Fruit fly (Drosophila melanogaster) whole organism, embryonic: Measurements from ENCODE around the gene Prosalpha6T.

Experiments
- Bgb ChIP-seq: fragments of 200-800 bp; sonication (Bioruptor generic); IDR thresholded peaks from 2 replicates; pipeline ENCODE4 v1.3.6; 2022; ENCODE audit warnings: missing biosample characterization, missing genetic modification characterization; ENCODE audit not compliant: partially characterized antibody
- CG10267 ChIP-seq: fragments of 200-800 bp; sonication (Bioruptor generic); optimal IDR thresholded peaks from 2 replicates; lab custom pipeline; 2018; ENCODE audit warnings: missing biosample characterization, mild to moderate bottlenecking, missing genetic modification characterization, moderate library complexity
- CG11456 ChIP-seq: fragments of 200-800 bp; sonication (Bioruptor generic); IDR thresholded peaks from 3 replicates; pipeline ENCODE4 v1.3.6; 2022; ENCODE audit warnings: missing biosample characterization, missing genetic modification characterization
- CG11695 ChIP-seq: fragments of 200-800 bp; sonication (Bioruptor generic); IDR thresholded peaks from 3 replicates; pipeline ENCODE4 v1.3.6; 2022; ENCODE audit warnings: missing biosample characterization, missing genetic modification characterization
- CG12942 ChIP-seq: fragments of 200-800 bp; sonication (Bioruptor generic); optimal IDR thresholded peaks from 3 replicates; lab custom pipeline; 2016; ENCODE audit warnings: missing biosample characterization, missing genetic modification characterization
- CG14965 ChIP-seq: fragments of 200-800 bp; sonication (Bioruptor generic); optimal IDR thresholded peaks from 2 replicates; lab custom pipeline; 2016; ENCODE audit warnings: missing biosample characterization, missing genetic modification characterization, borderline replicate concordance
- CG2889 ChIP-seq: fragments of 200-800 bp; sonication (Bioruptor generic); IDR thresholded peaks from 3 replicates; pipeline ENCODE4 v1.3.6; 2022; ENCODE audit warnings: missing biosample characterization, missing genetic modification characterization
- CG31224 ChIP-seq: fragments of 200-800 bp; sonication (Bioruptor generic); IDR thresholded peaks from 2 replicates; pipeline ENCODE4 v1.3.6; 2022; ENCODE audit warnings: missing biosample characterization, missing genetic modification characterization
- CG32772 ChIP-seq: fragments of 200-800 bp; sonication (Bioruptor generic); IDR thresholded peaks from 2 replicates; pipeline ENCODE4 v1.3.6; 2022; ENCODE audit warnings: missing biosample characterization, missing genetic modification characterization
- CG4404 ChIP-seq: fragments of 200-800 bp; sonication (Bioruptor generic); IDR thresholded peaks from 2 replicates; pipeline ENCODE4 v1.3.6; 2022; ENCODE audit warnings: missing biosample characterization, missing genetic modification characterization
- CG4424 ChIP-seq: fragments of 200-800 bp; sonication (Bioruptor generic); optimal IDR thresholded peaks from 3 replicates; lab custom pipeline; 2016; ENCODE audit warnings: missing biosample characterization, missing genetic modification characterization
- CG4617 ChIP-seq: fragments of 200-800 bp; sonication (Bioruptor generic); optimal IDR thresholded peaks from 3 replicates; lab custom pipeline; 2016; ENCODE audit warnings: missing biosample characterization, missing genetic modification characterization, borderline replicate concordance
- CG4730 ChIP-seq: fragments of 200-800 bp; sonication (Bioruptor generic); IDR thresholded peaks from 2 replicates; pipeline ENCODE4 v1.3.6; 2022; ENCODE audit warnings: missing biosample characterization, missing genetic modification characterization
- CG6683 ChIP-seq: fragments of 200-800 bp; sonication (Bioruptor generic); optimal IDR thresholded peaks from 2 replicates; lab custom pipeline; 2017; ENCODE audit warnings: missing biosample characterization, mild to moderate bottlenecking, missing genetic modification characterization, missing genetic modification reagents
- CG6689 ChIP-seq: fragments of 200-800 bp; sonication (Bioruptor generic); IDR thresholded peaks from 2 replicates; pipeline ENCODE4 v1.3.6; 2022; ENCODE audit warnings: missing biosample characterization, missing genetic modification characterization
- CG7839 ChIP-seq: fragments of 200-800 bp; sonication (Bioruptor generic); optimal IDR thresholded peaks from 3 replicates; lab custom pipeline; 2018; ENCODE audit warnings: missing biosample characterization, mild to moderate bottlenecking, missing genetic modification characterization, moderate library complexity
- CG9437 ChIP-seq: fragments of 200-800 bp; sonication (Bioruptor generic); optimal IDR thresholded peaks from 2 replicates; lab custom pipeline; 2018; ENCODE audit warnings: missing biosample characterization, mild to moderate bottlenecking, missing genetic modification characterization
- CG9609 ChIP-seq: fragments of 200-800 bp; sonication (Bioruptor generic); optimal IDR thresholded peaks from 3 replicates; lab custom pipeline; 2016; ENCODE audit warnings: missing biosample characterization, missing genetic modification characterization
- CG9932 ChIP-seq: fragments of 200-800 bp; sonication (Bioruptor generic); IDR thresholded peaks from 2 replicates; pipeline ENCODE4 v1.3.6; 2022; ENCODE audit warnings: missing biosample characterization, missing genetic modification characterization
- CoRest ChIP-seq: fragments of 200-800 bp; sonication (Bioruptor generic); optimal IDR thresholded peaks from 3 replicates; lab custom pipeline; 2018; ENCODE audit warnings: missing biosample characterization, mild to moderate bottlenecking, missing genetic modification characterization, moderate library complexity
- Doc2 ChIP-seq: fragments of 200-800 bp; sonication (Bioruptor generic); IDR thresholded peaks from 2 replicates; pipeline ENCODE4 v1.3.6; 2022; ENCODE audit warnings: missing biosample characterization, missing genetic modification characterization
- Elba2 ChIP-seq: fragments of 200-800 bp; sonication (Bioruptor generic); optimal IDR thresholded peaks from 3 replicates; lab custom pipeline; 2016; ENCODE audit warnings: missing biosample characterization, missing genetic modification characterization
- Fer1 ChIP-seq: fragments of 200-800 bp; sonication (Bioruptor generic); optimal IDR thresholded peaks from 2 replicates; lab custom pipeline; 2017; ENCODE audit warnings: missing biosample characterization, mild to moderate bottlenecking, missing genetic modification characterization
- HmgD ChIP-seq: fragments of 200-800 bp; sonication (Bioruptor generic); optimal IDR thresholded peaks from 3 replicates; lab custom pipeline; 2016; ENCODE audit warnings: missing biosample characterization, missing genetic modification characterization
- HmgZ ChIP-seq: fragments of 200-800 bp; sonication (Bioruptor generic); optimal IDR thresholded peaks from 2 replicates; lab custom pipeline; 2018; ENCODE audit warnings: missing biosample characterization, mild to moderate bottlenecking, missing genetic modification characterization
- Kr ChIP-seq: fragments of 200-800 bp; sonication (Bioruptor generic); optimal IDR thresholded peaks from 2 replicates; lab custom pipeline; 2017; ENCODE audit warnings: missing biosample characterization, mild to moderate bottlenecking, missing genetic modification characterization
- Lim3 ChIP-seq: fragments of 200-800 bp; sonication (Bioruptor generic); IDR thresholded peaks from 2 replicates; pipeline ENCODE4 v1.3.6; 2022; ENCODE audit warnings: missing biosample characterization, missing genetic modification characterization
- Lpt ChIP-seq: fragments of >200 bp; optimal IDR thresholded peaks from 2 replicates; lab custom pipeline; 2018; ENCODE audit warnings: missing biosample characterization, missing genetic modification characterization
- Mes4 ChIP-seq: fragments of 200-800 bp; sonication (Bioruptor generic); optimal IDR thresholded peaks from 2 replicates; lab custom pipeline; 2016; ENCODE audit warnings: missing biosample characterization, missing genetic modification characterization
- NfI ChIP-seq: fragments of 200-800 bp; sonication (Bioruptor generic); optimal IDR thresholded peaks from 3 replicates; lab custom pipeline; 2018; ENCODE audit warnings: missing biosample characterization, mild to moderate bottlenecking, missing genetic modification characterization, moderate library complexity
- PHDP ChIP-seq: fragments of 200-800 bp; sonication (Bioruptor generic); optimal IDR thresholded peaks from 3 replicates; lab custom pipeline; 2018; ENCODE audit warnings: missing biosample characterization, mild to moderate bottlenecking, missing genetic modification characterization, moderate library complexity
- Trl ChIP-seq, 3 experiments: fragments of >200 bp in 2 of 3; fragments of 200-800 bp in 1 of 3; sonication (Bioruptor generic) in 1 of 3; optimal IDR thresholded peaks; 2 replicates in 1 of 3; 3 replicates in 2 of 3; lab custom pipeline; 2016 to 2017; ENCODE audit warnings: missing biosample characterization in 1 of 3, missing genetic modification characterization in 1 of 3
- YL-1 ChIP-seq: fragments of 200-800 bp; sonication (Bioruptor generic); optimal IDR thresholded peaks from 3 replicates; lab custom pipeline; 2017; ENCODE audit warnings: missing biosample characterization, mild to moderate bottlenecking, missing genetic modification characterization
- bbx ChIP-seq: fragments of 200-800 bp; sonication (Bioruptor generic); IDR thresholded peaks from 2 replicates; pipeline ENCODE4 v1.3.6; 2022; ENCODE audit warnings: missing biosample characterization, missing genetic modification characterization; ENCODE audit not compliant: partially characterized antibody
- chm ChIP-seq: fragments of 200-800 bp; sonication (Bioruptor generic); IDR thresholded peaks from 2 replicates; pipeline ENCODE4 v1.3.6; 2022; ENCODE audit warnings: missing biosample characterization, missing genetic modification characterization
- da ChIP-seq: fragments of 200-800 bp; sonication (Bioruptor generic); optimal IDR thresholded peaks from 2 replicates; lab custom pipeline; 2016; ENCODE audit warnings: missing biosample characterization, missing genetic modification characterization
- dan ChIP-seq: fragments of 200-800 bp; sonication (Bioruptor generic); IDR thresholded peaks from 2 replicates; pipeline ENCODE4 v1.3.6; 2022; ENCODE audit warnings: missing biosample characterization, missing genetic modification characterization
- danr ChIP-seq: fragments of 200-800 bp; sonication (Bioruptor generic); IDR thresholded peaks from 2 replicates; pipeline ENCODE4 v1.3.6; 2022; ENCODE audit warnings: missing biosample characterization, missing genetic modification characterization
- dm ChIP-seq: fragments of 200-800 bp; sonication (Bioruptor generic); optimal IDR thresholded peaks from 3 replicates; lab custom pipeline; 2016; ENCODE audit warnings: missing biosample characterization, missing genetic modification characterization
- dysf ChIP-seq: fragments of 200-800 bp; sonication (Bioruptor generic); IDR thresholded peaks from 3 replicates; pipeline ENCODE4 v1.3.6; 2022; ENCODE audit warnings: missing biosample characterization, missing genetic modification characterization
- eyg ChIP-seq: fragments of 200-800 bp; sonication (Bioruptor generic); optimal IDR thresholded peaks from 3 replicates; lab custom pipeline; 2016; ENCODE audit warnings: missing biosample characterization, missing genetic modification characterization
- grau ChIP-seq: fragments of 200-800 bp; optimal IDR thresholded peaks from 3 replicates; lab custom pipeline; 2019; ENCODE audit warnings: missing biosample characterization, mild to moderate bottlenecking, missing genetic modification characterization, moderate library complexity
- gsb-n ChIP-seq: fragments of 200-800 bp; sonication (Bioruptor generic); optimal IDR thresholded peaks from 3 replicates; lab custom pipeline; 2018; ENCODE audit warnings: missing biosample characterization, mild to moderate bottlenecking, missing genetic modification characterization
- mirr ChIP-seq: fragments of 200-800 bp; sonication (Bioruptor generic); optimal IDR thresholded peaks from 3 replicates; lab custom pipeline; 2018; ENCODE audit warnings: missing biosample characterization, mild to moderate bottlenecking, missing genetic modification characterization
- pan ChIP-seq, 4 experiments: fragments of >200 bp in 3 of 4; fragments of 200-800 bp in 1 of 4; sonication (Bioruptor generic) in 1 of 4; optimal IDR thresholded peaks in 3 of 4; IDR thresholded peaks in 1 of 4; 2 replicates each; pipeline versions ENCODE4 v1.3.6 to Lab custom; 2017 to 2022; ENCODE audit warnings: missing biosample characterization in 2 of 4, missing genetic modification characterization in 2 of 4, mixed read lengths in 1 of 4
- pfk ChIP-seq: fragments of 200-800 bp; sonication (Bioruptor generic); optimal IDR thresholded peaks from 2 replicates; lab custom pipeline; 2018; ENCODE audit warnings: missing biosample characterization, mild to moderate bottlenecking, missing genetic modification characterization, moderate library complexity
- phol ChIP-seq: fragments of 200-800 bp; sonication (Bioruptor generic); optimal IDR thresholded peaks from 3 replicates; lab custom pipeline; 2018; ENCODE audit warnings: missing biosample characterization, mild to moderate bottlenecking, missing genetic modification characterization, moderate library complexity
- trem ChIP-seq: fragments of 200-800 bp; optimal IDR thresholded peaks from 3 replicates; lab custom pipeline; 2019; ENCODE audit warnings: missing biosample characterization, mild to moderate bottlenecking, missing genetic modification characterization, moderate library complexity

Gene Prosalpha6T

DNA sequence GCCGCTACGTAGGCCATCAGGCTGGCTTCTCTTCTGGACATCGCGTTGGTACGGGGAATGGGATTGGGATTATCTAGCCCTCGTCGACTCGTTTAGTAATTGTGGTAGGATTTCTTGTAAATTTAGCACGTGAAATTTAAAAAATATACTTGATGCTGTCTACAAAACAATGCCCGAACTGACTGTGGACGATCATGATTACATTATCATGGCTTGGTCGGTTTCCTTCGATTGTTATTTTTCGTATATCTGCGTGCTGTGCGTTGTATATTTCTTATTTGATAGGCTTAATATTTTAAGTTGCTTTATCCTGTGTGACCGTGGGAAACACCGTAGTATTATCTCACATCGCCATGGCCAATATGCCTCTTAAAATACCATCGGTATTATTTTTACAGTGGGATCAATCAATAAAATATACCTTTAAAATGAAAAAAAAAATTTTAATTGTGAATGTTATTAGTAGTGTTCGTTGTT is 28.8 kb upstream of the Prosalpha6T start, which contains the start of gene CG16972 (continued):
- TF ChIP-seq CG31224 (GFP tag; lab: Robert Waterston, UW): no peak
- TF ChIP-seq bbx (GFP tag; lab: Robert Waterston, UW): no peak
- TF ChIP-seq CG2889 (GFP tag; lab: Robert Waterston, UW): no peak
- no peak for TF ChIP-seq Mes4 (GFP tag; lab: Kevin White, UChicago)
- peak; percentile 71 for TF ChIP-seq CG4617 (GFP tag; lab: Kevin White, UChicago)
- no peak for TF ChIP-seq CG4424 (GFP tag; lab: Kevin White, UChicago)
- no peak for TF ChIP-seq pan (optimal IDR thresholded peaks at IDR 0.05; lab: Kevin White, UChicago)
- TF ChIP-seq pan (GFP tag; optimal IDR thresholded peaks at IDR 0.05 in 1 of 2, IDR thresholded peaks at IDR 0.05 in 1 of 2): peak in 1 of 2 experiments; percentile 53
- TF ChIP-seq Doc2 (GFP tag; lab: Robert Waterston, UW): no peak
- no peak for TF ChIP-seq CG12942 (GFP tag; lab: Kevin White, UChicago)
- TF ChIP-seq trem (tag; lab: Kevin White, UChicago): peak; percentile 43
- TF ChIP-seq NfI (GFP tag; lab: Kevin White, UChicago): no peak
- no peak for TF ChIP-seq Trl (optimal IDR thresholded peaks at IDR 0.05; lab: Kevin White, UChicago)
- no peak for TF ChIP-seq Trl (GFP tag; optimal IDR thresholded peaks at IDR 0.05; lab: Kevin White, UChicago)
- TF ChIP-seq YL-1 (GFP tag; lab: Kevin White, UChicago): peak; percentile 5
- peak; percentile 29 for TF ChIP-seq CG9437 (GFP tag; lab: Kevin White, UChicago)
- no peak for TF ChIP-seq CG32772
- no peak for TF ChIP-seq da (GFP tag; lab: Kevin White, UChicago)
- TF ChIP-seq CG9609 (GFP tag; lab: Kevin White, UChicago): no peak
- TF ChIP-seq CG10267 (tag; lab: Kevin White, UChicago): no peak
- TF ChIP-seq PHDP (tag; lab: Kevin White, UChicago): no peak
- no peak for TF ChIP-seq CG7839 (tag; lab: Kevin White, UChicago)
- TF ChIP-seq Lim3 (GFP tag; lab: Robert Waterston, UW): no peak
- no peak for TF ChIP-seq mirr (GFP tag; lab: Kevin White, UChicago)
- TF ChIP-seq dysf (GFP tag; lab: Robert Waterston, UW): peak; percentile 40; the same call in 1 of the 3 replicates
- peak; percentile 30 for TF ChIP-seq Elba2
- no peak for TF ChIP-seq CG6683
- TF ChIP-seq Fer1 (GFP tag; lab: Kevin White, UChicago): no peak
- no peak for TF ChIP-seq gsb-n (tag; lab: Kevin White, UChicago)

DNA sequence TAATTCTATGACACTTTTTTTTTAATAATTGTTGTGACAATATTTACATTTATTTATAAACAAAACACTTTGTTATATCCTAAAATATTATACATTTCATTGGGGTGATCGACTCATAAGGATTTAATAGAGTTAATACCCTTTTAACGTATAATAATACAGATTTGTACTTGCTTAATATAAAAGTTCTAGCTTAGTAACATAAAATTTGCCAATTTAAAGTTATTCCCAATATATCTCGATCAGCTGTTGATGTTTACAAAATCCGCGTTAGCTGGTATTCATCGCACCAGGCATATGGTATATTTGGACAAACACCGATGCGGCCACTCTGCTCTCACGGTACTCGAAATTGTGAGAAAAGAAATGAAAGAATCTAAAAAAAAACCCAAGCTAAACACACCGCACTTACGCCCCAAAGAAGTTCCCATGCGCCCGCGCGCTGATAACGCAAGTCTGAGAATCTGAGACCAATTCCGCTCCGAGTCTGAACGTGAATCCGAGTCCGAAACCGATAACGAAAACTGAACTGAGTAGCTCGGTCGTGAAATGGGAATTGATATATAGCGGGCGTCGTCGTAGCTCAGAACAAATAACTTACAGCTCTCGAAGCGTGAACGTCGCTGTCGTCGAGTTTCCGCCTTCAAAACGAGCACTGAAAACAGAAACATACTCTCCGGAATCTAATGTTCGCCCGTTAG is 28.3 kb upstream of the Prosalpha6T start, which contains the start of gene Pect:
Pect (plus strand) TSS at position 326 of the 701 bp plus-strand sequence.
- TF ChIP-seq CG6689 (GFP tag; lab: Robert Waterston, UW) (no peak; the same call in 1 of the 2 replicates), pan (optimal IDR thresholded peaks at IDR 0.05; lab: Kevin White, UChicago) (no peak), pan (GFP tag; optimal IDR thresholded peaks at IDR 0.05 in 1 of 2, IDR thresholded peaks at IDR 0.05 in 1 of 2) (peak in 1 of 2 experiments; percentile 4), HmgZ (tag; lab: Kevin White, UChicago) (peak; percentile 62), danr (GFP tag; lab: Robert Waterston, UW) (no peak), CG4404 (no peak), Kr (no peak), HmgD (GFP tag; lab: Kevin White, UChicago) (peak; percentile 34), grau (tag; lab: Kevin White, UChicago) (peak; percentile 20), CG9932 (GFP tag; lab: Robert Waterston, UW) (peak; percentile 38), pfk (peak; percentile 5), Bgb (GFP tag; lab: Robert Waterston, UW) (peak; percentile 65; the same call in 1 of the 2 replicates), CoRest (peak; percentile 58), CG14965 (GFP tag; lab: Kevin White, UChicago) (no peak), chm (GFP tag; lab: Robert Waterston, UW) (peak; percentile 63; the same call in 1 of the 2 replicates), CG4730 (GFP tag; lab: Robert Waterston, UW) (no peak), CG11456 (GFP tag; lab: Robert Waterston, UW) (no peak), trem (tag; lab: Kevin White, UChicago) (peak; percentile 25), dm (GFP tag; lab: Kevin White, UChicago) (peak; percentile 64), phol (tag; lab: Kevin White, UChicago) (peak; percentile 63), Lpt (GFP tag; lab: Kevin White, UChicago) (no peak), CG11695 (GFP tag; lab: Robert Waterston, UW) (no peak), eyg (no peak), dan (no peak)
